Worm (Caenorhabditis elegans) whole organism, L1 larva: ENCODE data around the gene pfk-1.1.

Source experiments
- aha-1 ChIP-seq: fragments of 150-350 bp; optimal IDR thresholded peaks from 2 replicates; lab custom pipeline; 2014; ENCODE audit warnings: missing biosample characterization, missing genetic modification characterization
- elt-2 ChIP-seq: sonication (generic microtip); optimal IDR thresholded peaks from 2 replicates; lab custom pipeline; 2016; ENCODE audit warnings: missing genetic modification characterization, mild to moderate bottlenecking, inconsistent platforms, missing compliant biosample characterization, missing genetic modification reagents
- elt-3 ChIP-seq, 6 experiments: fragments of 150-350 bp in 1 of 6; sonication (generic microtip); optimal IDR thresholded peaks; 2 replicates each; lab custom pipeline; 2017 to 2018; ENCODE audit warnings: missing biosample characterization in 6 of 6, missing genetic modification characterization in 6 of 6, inconsistent platforms in 1 of 6
- jun-1 ChIP-seq: fragments of 150-350 bp; optimal IDR thresholded peaks from 2 replicates; lab custom pipeline; 2014; ENCODE audit warnings: missing biosample characterization, missing genetic modification reagents, missing genetic modification characterization
- pax-3 ChIP-seq: fragments of 200-800 bp; sonication (Bioruptor generic); optimal IDR thresholded peaks from 2 replicates; lab custom pipeline; 2018; ENCODE audit warnings: mild to moderate bottlenecking, missing genetic modification characterization, moderate library complexity, missing compliant biosample characterization
- swsn-7 ChIP-seq: sonication (generic microtip); optimal IDR thresholded peaks from 2 replicates; lab custom pipeline; 2016; ENCODE audit warnings: missing genetic modification characterization, missing compliant biosample characterization
- unc-62 ChIP-seq: fragments of 150-350 bp; optimal IDR thresholded peaks from 2 replicates; lab custom pipeline; 2014; ENCODE audit warnings: missing biosample characterization, missing genetic modification reagents, missing genetic modification characterization

ce11 chrX:2957446-2957985 is 16.8 kb downstream of the pfk-1.1 start, which contains the start of gene gbb-1:
- TF ChIP-seq jun-1 (tag; lab: Kevin White, UChicago) (no peak), elt-3 (tag; optimal IDR thresholded peaks at IDR 0.05; lab: Kevin White, UChicago) (no peak), unc-62 (GFP tag; lab: Kevin White, UChicago) (no peak), swsn-7 (tag; lab: Kevin White, UChicago) (no peak), aha-1 (no peak), elt-2 (tag; lab: Kevin White, UChicago) (no peak), pax-3 (tag; lab: Kevin White, UChicago) (no peak)
